Fruit fly (Drosophila melanogaster) whole organism, prepupa: ENCODE measurements around the gene Calx.

Experiments
- CG10669 ChIP-seq: fragments of 200-800 bp; sonication (Bioruptor generic); optimal IDR thresholded peaks from 3 replicates; lab custom pipeline; 2018; ENCODE audit warnings: missing biosample characterization, mild to moderate bottlenecking, missing genetic modification characterization, moderate library complexity
- CG11294 ChIP-seq: fragments of 200-800 bp; sonication (Bioruptor generic); IDR thresholded peaks from 2 replicates; pipeline ENCODE4 v1.3.6; 2022; ENCODE audit warnings: missing biosample characterization, missing genetic modification characterization
- CG11762 ChIP-seq: fragments of 200-800 bp; sonication (Bioruptor generic); optimal IDR thresholded peaks from 3 replicates; lab custom pipeline; 2016; ENCODE audit warnings: missing biosample characterization, missing genetic modification characterization; ENCODE audit not compliant: insufficient read depth
- CG3032 ChIP-seq: fragments of 200-800 bp; optimal IDR thresholded peaks from 2 replicates; lab custom pipeline; 2019; ENCODE audit warnings: missing biosample characterization, mild to moderate bottlenecking, missing genetic modification characterization, moderate library complexity
- CG31627 ChIP-seq: fragments of 200-800 bp; sonication (Bioruptor generic); optimal IDR thresholded peaks from 3 replicates; lab custom pipeline; 2016; ENCODE audit warnings: missing biosample characterization, missing genetic modification characterization
- CG34406 ChIP-seq: fragments of 200-800 bp; sonication (Bioruptor generic); optimal IDR thresholded peaks from 3 replicates; lab custom pipeline; 2016; ENCODE audit warnings: missing biosample characterization, missing genetic modification characterization
- CG6808 ChIP-seq: fragments of 200-800 bp; sonication (Bioruptor generic); optimal IDR thresholded peaks from 3 replicates; lab custom pipeline; 2017; ENCODE audit warnings: missing biosample characterization, missing genetic modification characterization, mild to moderate bottlenecking, moderate library complexity, missing genetic modification reagents
- CG6854 ChIP-seq: fragments of 200-800 bp; sonication (Bioruptor generic); optimal IDR thresholded peaks from 2 replicates; lab custom pipeline; 2017; ENCODE audit warnings: missing biosample characterization, mild to moderate bottlenecking, missing genetic modification characterization
- CG8319 ChIP-seq: fragments of 200-800 bp; sonication (Bioruptor generic); optimal IDR thresholded peaks from 3 replicates; lab custom pipeline; 2016; ENCODE audit warnings: missing biosample characterization, missing genetic modification characterization
- Hr4 ChIP-seq: fragments of 200-800 bp; sonication (Bioruptor generic); optimal IDR thresholded peaks from 3 replicates; lab custom pipeline; 2016; ENCODE audit warnings: missing biosample characterization, missing genetic modification characterization
- Lpt ChIP-seq: fragments of 200-800 bp; sonication (Bioruptor generic); optimal IDR thresholded peaks from 3 replicates; lab custom pipeline; 2016; ENCODE audit warnings: missing biosample characterization, missing genetic modification characterization
- esn ChIP-seq: fragments of 200-800 bp; sonication (Bioruptor generic); optimal IDR thresholded peaks from 2 replicates; lab custom pipeline; 2016; ENCODE audit warnings: missing biosample characterization, mild to moderate bottlenecking, missing genetic modification characterization, moderate library complexity
- fd59A ChIP-seq: fragments of 200-800 bp; sonication (Bioruptor generic); optimal IDR thresholded peaks from 2 replicates; lab custom pipeline; 2017; ENCODE audit warnings: missing biosample characterization, mild to moderate bottlenecking, missing genetic modification characterization, missing genetic modification reagents

DNA sequence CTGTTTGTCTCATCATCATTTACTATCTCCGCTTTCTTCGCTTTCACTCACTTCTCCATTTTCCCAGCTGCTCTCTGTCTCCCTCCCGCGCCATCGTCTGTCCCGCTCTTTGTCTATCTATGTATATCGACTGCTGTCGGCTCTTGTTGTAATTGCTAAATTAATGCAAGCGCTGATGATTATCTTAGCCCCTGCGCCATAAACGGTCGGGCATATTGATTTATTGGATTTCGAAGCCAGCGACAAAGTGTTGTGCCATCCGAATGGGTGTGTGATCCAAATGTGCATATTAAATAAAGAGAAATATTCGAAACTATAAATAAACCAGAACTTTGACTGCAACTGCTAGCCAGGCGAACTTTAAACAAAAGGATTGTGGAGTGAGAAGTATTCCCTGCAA lies 12.4 kb downstream of the Calx start:
- TF ChIP-seq CG11294 (GFP tag; lab: Robert Waterston, UW) (no peak), esn (GFP tag; lab: Kevin White, UChicago) (no peak), CG31627 (GFP tag; lab: Kevin White, UChicago) (no peak), CG11762 (no peak), CG6854 (GFP tag; lab: Kevin White, UChicago) (no peak), CG8319 (GFP tag; lab: Kevin White, UChicago) (no peak), CG3032 (tag; lab: Kevin White, UChicago) (no peak), CG34406 (GFP tag; lab: Kevin White, UChicago) (no peak), CG6808 (no peak), CG10669 (GFP tag; lab: Kevin White, UChicago) (no peak), fd59A (GFP tag; lab: Kevin White, UChicago) (no peak), Lpt (GFP tag; lab: Kevin White, UChicago) (no peak), Hr4 (no peak)
